Worm (Caenorhabditis elegans) whole organism, midembryonic: ENCODE measurements around the gene nhr-183.

Source experiments
- flt-1 ChIP-seq: fragments of 200-800 bp; sonication (Bioruptor generic); IDR thresholded peaks from 2 replicates; pipeline ENCODE4 v1.3.6; 2022; ENCODE audit warnings: missing genetic modification characterization, missing compliant biosample characterization
- klf-2 ChIP-seq: fragments of 200-800 bp; sonication (Bioruptor generic); conservative IDR thresholded peaks from 2 replicates; pipeline ENCODE4 v1.3.6; 2022; ENCODE audit warnings: missing genetic modification reagents, missing genetic modification characterization, missing compliant biosample characterization
- tab-1 ChIP-seq: fragments of 200-800 bp; sonication (Bioruptor generic); IDR thresholded peaks from 2 replicates; pipeline ENCODE4 v1.3.6; 2022; ENCODE audit warnings: missing genetic modification characterization, missing compliant biosample characterization

- no peak for TF ChIP-seq flt-1 (GFP tag; lab: Robert Waterston, UW)
- TF ChIP-seq klf-2, result no peak
- TF ChIP-seq tab-1 (GFP tag; lab: Robert Waterston, UW), result no peak
Observed at ce11 chrV:2306383-2306782, 41.9 kb upstream of the nhr-183 start.
